Fruit fly (Drosophila melanogaster): ENCODE results near the gene Amt.

The Amt gene

DNA sequence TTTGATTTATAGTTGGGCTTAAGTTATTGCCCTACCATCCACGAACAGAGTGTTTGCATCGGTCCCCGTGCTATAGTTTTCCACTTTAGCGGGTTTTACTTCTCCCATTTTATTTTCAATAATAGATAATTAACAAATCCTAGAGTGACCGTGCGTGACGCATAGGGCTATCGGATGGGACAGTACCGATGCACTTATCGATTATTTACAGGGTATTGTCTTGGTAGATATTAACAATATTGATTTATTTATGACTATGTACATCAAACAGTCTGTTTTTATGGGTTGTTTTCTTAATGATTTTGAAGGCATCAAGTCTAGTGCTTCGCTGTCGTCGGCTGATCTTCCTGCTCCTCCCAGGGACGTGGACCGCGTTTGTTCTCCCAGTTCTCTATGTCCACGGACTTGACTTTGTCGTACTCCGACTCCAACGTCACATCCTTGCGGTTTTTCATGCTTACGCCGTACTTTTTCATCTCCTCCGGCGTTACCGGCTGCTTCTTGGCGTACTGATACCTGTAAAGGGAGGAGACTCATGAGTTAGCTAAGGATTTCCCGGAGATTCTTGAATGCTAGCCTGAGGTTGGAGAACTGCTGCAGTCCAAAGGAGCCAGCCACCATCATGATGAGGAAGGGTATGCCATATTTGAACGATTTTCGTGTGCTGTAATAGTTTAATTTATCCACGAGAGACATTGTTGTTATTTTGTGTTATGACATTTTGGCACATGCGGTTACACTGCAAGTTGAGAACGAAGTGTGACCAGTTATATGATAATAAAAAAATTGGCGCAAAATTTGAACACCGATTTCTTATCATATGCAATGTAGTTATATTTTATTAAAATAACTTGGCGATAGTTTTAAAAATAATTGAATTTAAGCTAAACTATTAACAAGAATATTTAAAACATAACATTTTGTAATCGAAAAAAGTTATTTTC lies 29.3 kb upstream of the Amt start, which contains the start of the genes MRG15 and Tm1 (continued):
- peak; percentile 65 for TF ChIP-seq CG16813 (GFP tag; IDR thresholded peaks at IDR 0.05; ENCODE audit: partially characterized antibody)
- 0 out of 2 replicates have a peak, but pooled peaks have one; percentile 38 for TF ChIP-seq Rfx (GFP tag; IDR thresholded peaks at IDR 0.05)
- TF ChIP-seq Dad (GFP tag; optimal IDR thresholded peaks at IDR 0.05) = peak; percentile 16
- TF ChIP-seq CG10979 (tag; optimal IDR thresholded peaks at IDR 0.05) = no peak
- TF ChIP-seq CG3838 (GFP tag; optimal IDR thresholded peaks at IDR 0.05) = no peak
- TF ChIP-seq inv (GFP tag; IDR thresholded peaks at IDR 0.05; ENCODE audit: partially characterized antibody) = peak; percentile 49; the same call in 1 of the 2 replicates
- peak; percentile 74 for TF ChIP-seq gfzf (GFP tag; optimal IDR thresholded peaks at IDR 0.05)
- no peak for TF ChIP-seq NFAT (GFP tag; IDR thresholded peaks at IDR 0.05)
- peak; percentile 65; the same call in 1 of the 4 replicates for TF ChIP-seq chinmo (GFP tag; IDR thresholded peaks at IDR 0.05; ENCODE audit: partially characterized antibody)
- no peak for TF ChIP-seq Taf1 (GFP tag; IDR thresholded peaks at IDR 0.05)
- peak; percentile 29; the same call in 1 of the 3 replicates for TF ChIP-seq CG34422 (GFP tag; IDR thresholded peaks at IDR 0.05)
- TF ChIP-seq al (GFP tag; IDR thresholded peaks at IDR 0.05) = no peak
- TF ChIP-seq CG2120 (GFP tag; optimal IDR thresholded peaks at IDR 0.05) = peak; percentile 9
- TF ChIP-seq ftz-f1 (GFP tag; optimal IDR thresholded peaks at IDR 0.05) = peak; percentile 14
- peak; percentile 82 for TF ChIP-seq CG9797 (GFP tag; optimal IDR thresholded peaks at IDR 0.05)
- no peak for TF ChIP-seq Hr51 (GFP tag; optimal IDR thresholded peaks at IDR 0.05)
- TF ChIP-seq CG42726 (GFP tag; IDR thresholded peaks at IDR 0.05; ENCODE audit: partially characterized antibody) = no peak
- peak; percentile 10 for TF ChIP-seq sug (tag; optimal IDR thresholded peaks at IDR 0.05)
- peak; percentile 55 for TF ChIP-seq CG1603 (tag; optimal IDR thresholded peaks at IDR 0.05)
- TF ChIP-seq da (GFP tag; optimal IDR thresholded peaks at IDR 0.05) = no peak
- TF ChIP-seq Med (GFP tag) = peak; percentile 35
- TF ChIP-seq CG14710 (tag; optimal IDR thresholded peaks at IDR 0.05) = peak; percentile 19
- no peak for TF ChIP-seq Vsx1 (GFP tag; optimal IDR thresholded peaks at IDR 0.05)
- TF ChIP-seq CG9727 (GFP tag; optimal IDR thresholded peaks at IDR 0.05) = peak; percentile 12
- TF ChIP-seq pum (GFP tag; optimal IDR thresholded peaks at IDR 0.05) = no peak
- TF ChIP-seq Sin3A (optimal IDR thresholded peaks at IDR 0.05) = peak; percentile 50
- TF ChIP-seq HLH4C (GFP tag; IDR thresholded peaks at IDR 0.05; ENCODE audit: partially characterized antibody) = peak; percentile 68
- TF ChIP-seq CG2889 (GFP tag; IDR thresholded peaks at IDR 0.05) = no peak
- TF ChIP-seq CG11093 (GFP tag; IDR thresholded peaks at IDR 0.05) = no peak
- TF ChIP-seq CG4328 (GFP tag; optimal IDR thresholded peaks at IDR 0.05) = no peak
- no peak for TF ChIP-seq CG7357 (GFP tag; IDR thresholded peaks at IDR 0.05)
- no peak for TF ChIP-seq CG34376 (GFP tag; optimal IDR thresholded peaks at IDR 0.05)
- TF ChIP-seq tna (GFP tag; IDR thresholded peaks at IDR 0.05; ENCODE audit: partially characterized antibody) = peak; percentile 58
- no peak for TF ChIP-seq CG1233 (GFP tag; optimal IDR thresholded peaks at IDR 0.05)
- TF ChIP-seq Bgb (GFP tag; IDR thresholded peaks at IDR 0.05; ENCODE audit: partially characterized antibody) = peak; percentile 71
- TF ChIP-seq slou (GFP tag; optimal IDR thresholded peaks at IDR 0.05) = no peak
- TF ChIP-seq CG9932 (GFP tag; IDR thresholded peaks at IDR 0.05) = peak; percentile 33; the same call in 1 of the 2 replicates
- TF ChIP-seq zfh2 (GFP tag; optimal IDR thresholded peaks at IDR 0.05) = no peak
- peak; percentile 79 for TF ChIP-seq sens (GFP tag)
- TF ChIP-seq sqz (GFP tag; optimal IDR thresholded peaks at IDR 0.05) = peak; percentile 89
- no peak for TF ChIP-seq CG43689 (GFP tag; IDR thresholded peaks at IDR 0.05)
- peak; percentile 99 for TF ChIP-seq D19B (GFP tag; optimal IDR thresholded peaks at IDR 0.05)
- TF ChIP-seq Dref (GFP tag; IDR thresholded peaks at IDR 0.05) = peak; percentile 77
- TF ChIP-seq CG3065 (GFP tag; optimal IDR thresholded peaks at IDR 0.05) = no peak
- peak; percentile 27; the same call in 1 of the 2 replicates for TF ChIP-seq vvl (GFP tag; IDR thresholded peaks at IDR 0.05)
- no peak for TF ChIP-seq dati (GFP tag; IDR thresholded peaks at IDR 0.05)
- TF ChIP-seq CG2129 (GFP tag; IDR thresholded peaks at IDR 0.05; ENCODE audit: partially characterized antibody) = 0 out of 2 replicates have a peak, but pooled peaks have one; percentile 19
- TF ChIP-seq slp2 (GFP tag; optimal IDR thresholded peaks at IDR 0.05) = peak; percentile 14

Data from whole organism, embryonic.